Fruit fly (Drosophila melanogaster): ENCODE measurements around the gene CG8132.

DNA sequence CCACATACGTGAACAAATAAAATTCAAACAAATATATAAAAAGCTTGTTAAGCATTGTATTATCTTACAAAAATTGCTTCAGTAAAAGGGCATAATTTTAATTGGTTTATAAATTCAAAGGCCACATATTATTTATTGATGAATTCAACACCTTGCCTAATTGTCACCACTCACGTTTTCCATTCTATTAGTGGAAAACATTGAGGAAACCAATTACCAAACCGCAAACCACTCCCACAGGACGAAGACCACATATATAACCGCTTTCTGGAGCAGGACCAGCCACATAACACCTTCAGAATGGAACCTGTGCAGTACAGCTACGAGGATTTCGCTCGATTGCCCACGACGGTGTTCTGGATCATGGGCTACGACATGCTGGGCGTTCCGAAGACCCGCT is 3.4 kb upstream of the CG8132 start, which contains the start of gene Or85f:
- TF ChIP-seq Crg-1 (GFP tag; optimal IDR thresholded peaks at IDR 0.05) (no peak), ovo (GFP tag; optimal IDR thresholded peaks at IDR 0.05) (no peak), kay (GFP tag; ENCODE audit: borderline replicate concordance) (no peak), CG7045 (GFP tag; optimal IDR thresholded peaks at IDR 0.05) (no peak), toe (GFP tag; optimal IDR thresholded peaks at IDR 0.05) (no peak), bab1 (GFP tag; optimal IDR thresholded peaks at IDR 0.05) (no peak), CG11617 (GFP tag; optimal IDR thresholded peaks at IDR 0.05) (no peak), CG33017 (tag; optimal IDR thresholded peaks at IDR 0.05) (no peak)

Data from whole organism, adult.